Worm (Caenorhabditis elegans) whole organism, early embryonic: ENCODE results near the gene dyf-3.

Source experiments
- B0310.2 ChIP-seq: sonication (generic microtip); optimal IDR thresholded peaks from 2 replicates; lab custom pipeline; 2016; ENCODE audit warnings: mild to moderate bottlenecking, missing genetic modification characterization, missing compliant biosample characterization
- F13C5.2 ChIP-seq: sonication (generic microtip); optimal IDR thresholded peaks from 2 replicates; lab custom pipeline; 2017; ENCODE audit warnings: mild to moderate bottlenecking, missing genetic modification characterization, inconsistent platforms, missing compliant biosample characterization
- aly-1 ChIP-seq: sonication (generic microtip); optimal IDR thresholded peaks from 2 replicates; lab custom pipeline; 2016; ENCODE audit warnings: missing genetic modification characterization, missing compliant biosample characterization
- ama-1 ChIP-seq: fragments of 150-350 bp; optimal IDR thresholded peaks from 2 replicates; lab custom pipeline; 2014
- ceh-13 ChIP-seq: fragments of 200-800 bp; sonication (Bioruptor generic); optimal IDR thresholded peaks from 2 replicates; lab custom pipeline; 2018; ENCODE audit warnings: mild to moderate bottlenecking, missing genetic modification characterization, missing compliant biosample characterization
- ceh-36 ChIP-seq: sonication (generic microtip); optimal IDR thresholded peaks from 2 replicates; lab custom pipeline; 2016; ENCODE audit warnings: missing genetic modification characterization, inconsistent platforms, missing compliant biosample characterization
- ets-7 ChIP-seq: sonication (generic microtip); optimal IDR thresholded peaks from 2 replicates; lab custom pipeline; 2016; ENCODE audit warnings: missing genotype, missing genetic modification characterization, missing compliant biosample characterization
- flt-1 ChIP-seq: fragments of 200-800 bp; sonication (Bioruptor generic); IDR thresholded peaks from 2 replicates; pipeline ENCODE4 v1.3.6; 2022; ENCODE audit warnings: missing genetic modification characterization, missing compliant biosample characterization
- hmbx-1 ChIP-seq: sonication (generic microtip); optimal IDR thresholded peaks from 2 replicates; lab custom pipeline; 2016; ENCODE audit warnings: mild to moderate bottlenecking, missing genetic modification characterization, missing compliant biosample characterization
- hmg-4 ChIP-seq: fragments of 200-800 bp; sonication (Bioruptor generic); optimal IDR thresholded peaks from 2 replicates; lab custom pipeline; 2018; ENCODE audit warnings: mild to moderate bottlenecking, missing genetic modification characterization, missing compliant biosample characterization
- hnd-1 ChIP-seq: sonication (generic microtip); optimal IDR thresholded peaks from 2 replicates; lab custom pipeline; 2016; ENCODE audit warnings: missing genetic modification characterization, missing compliant biosample characterization
- pes-1 ChIP-seq: fragments of 200-800 bp; sonication (Bioruptor generic); IDR thresholded peaks from 2 replicates; pipeline ENCODE4 v1.3.6; 2022; ENCODE audit warnings: missing genetic modification reagents, missing genetic modification characterization, missing compliant biosample characterization
- scrt-1 ChIP-seq: fragments of 200-800 bp; sonication (Bioruptor generic); IDR thresholded peaks from 2 replicates; pipeline ENCODE4 v1.3.6; 2022; ENCODE audit warnings: missing genetic modification characterization, missing compliant biosample characterization
- sea-1 ChIP-seq: fragments of 200-800 bp; sonication (Bioruptor generic); conservative IDR thresholded peaks from 2 replicates; pipeline ENCODE4 v1.3.6; 2022; ENCODE audit warnings: missing genetic modification characterization, missing compliant biosample characterization
- tbx-11 ChIP-seq: fragments of 200-800 bp; sonication (Bioruptor generic); IDR thresholded peaks from 2 replicates; pipeline ENCODE4 v1.3.6; 2022; ENCODE audit warnings: missing genetic modification characterization, missing compliant biosample characterization
- tbx-37 ChIP-seq: fragments of 200-800 bp; sonication (Bioruptor generic); conservative IDR thresholded peaks from 2 replicates; pipeline ENCODE4 v1.3.6; 2022; ENCODE audit warnings: missing genetic modification reagents, missing genetic modification characterization, missing compliant biosample characterization
- tra-4 ChIP-seq: sonication (generic microtip); optimal IDR thresholded peaks from 2 replicates; lab custom pipeline; 2017; ENCODE audit warnings: missing genetic modification characterization, missing compliant biosample characterization

The dyf-3 gene

ce11 chrIV:3399015-3399722 is at the start of gene dyf-3, which contains the start of gene pdhb-1:
Gene dyf-3 (minus strand): TSS chrIV:3399231.
Gene pdhb-1 (plus strand): TSS chrIV:3399672.
- peak; percentile 40 for TF ChIP-seq F13C5.2 (tag; lab: Kevin White, UChicago)
- TF ChIP-seq ceh-13: no peak
- TF ChIP-seq ceh-36: no peak
- TF ChIP-seq sea-1 (GFP tag; lab: Robert Waterston, UW): no peak
- 0 out of 2 replicates have a peak, but pooled peaks have one; percentile 38 for TF ChIP-seq scrt-1 (GFP tag; lab: Robert Waterston, UW)

- TF ChIP-seq flt-1 (GFP tag; lab: Robert Waterston, UW): no peak
- no peak for TF ChIP-seq F13C5.2 (tag; lab: Kevin White, UChicago)
- no peak for TF ChIP-seq hmbx-1
- no peak for TF ChIP-seq hnd-1 (tag; lab: Kevin White, UChicago)
- TF ChIP-seq sea-1 (GFP tag; lab: Robert Waterston, UW): no peak
- no peak for TF ChIP-seq pes-1 (GFP tag; lab: Robert Waterston, UW)
- TF ChIP-seq ceh-36: no peak
- no peak for TF ChIP-seq ets-7
- TF ChIP-seq scrt-1 (GFP tag; lab: Robert Waterston, UW): no peak
- TF ChIP-seq ama-1: no peak
- TF ChIP-seq ceh-13: no peak
Measured at ce11 chrIV:3447350-3447749, 48.3 kb upstream of the dyf-3 start.

- TF ChIP-seq ceh-36: no peak
Measured at ce11 chrIV:3444614-3445013, 45.6 kb upstream of the dyf-3 start, which contains the start of gene F58E2.5. Gene F58E2.5 (plus strand): TSS chrIV:3444914.

ce11 chrIV:3444101-3444500 is 45.1 kb upstream of the dyf-3 start, which contains the start of gene F09D12.2:
Gene F09D12.2 (minus strand): TSS chrIV:3444201.
- no peak for TF ChIP-seq sea-1 (GFP tag; lab: Robert Waterston, UW)

ce11 chrIV:3442513-3442912 is 43.5 kb upstream of the dyf-3 start:
- TF ChIP-seq hnd-1 (tag; lab: Kevin White, UChicago): no peak
- TF ChIP-seq ceh-13: no peak
- TF ChIP-seq tra-4: no peak
- TF ChIP-seq B0310.2 (tag; lab: Kevin White, UChicago): no peak
- no peak for TF ChIP-seq hmbx-1
- no peak for TF ChIP-seq F13C5.2 (tag; lab: Kevin White, UChicago)
- no peak for TF ChIP-seq pes-1 (GFP tag; lab: Robert Waterston, UW)
- TF ChIP-seq ceh-36: no peak
- TF ChIP-seq flt-1 (GFP tag; lab: Robert Waterston, UW): no peak
- no peak for TF ChIP-seq tbx-11 (GFP tag; lab: Robert Waterston, UW)

ce11 chrIV:3440848-3441247 is 41.8 kb upstream of the dyf-3 start, which contains the start of gene grd-10:
Gene grd-10 (plus strand): TSS chrIV:3441055.
- TF ChIP-seq hmg-4: no peak
- TF ChIP-seq hnd-1 (tag; lab: Kevin White, UChicago): no peak
- TF ChIP-seq scrt-1 (GFP tag; lab: Robert Waterston, UW): no peak
- no peak for TF ChIP-seq ets-7
- no peak for TF ChIP-seq aly-1 (tag; lab: Kevin White, UChicago)
- no peak for TF ChIP-seq hmbx-1
- TF ChIP-seq flt-1 (GFP tag; lab: Robert Waterston, UW): no peak
- TF ChIP-seq pes-1 (GFP tag; lab: Robert Waterston, UW): no peak
- TF ChIP-seq ceh-13: no peak
- TF ChIP-seq tbx-11 (GFP tag; lab: Robert Waterston, UW): no peak
- TF ChIP-seq ama-1: no peak
- no peak for TF ChIP-seq sea-1 (GFP tag; lab: Robert Waterston, UW)
- no peak for TF ChIP-seq B0310.2 (tag; lab: Kevin White, UChicago)
- no peak for TF ChIP-seq ceh-36
- no peak for TF ChIP-seq tra-4
- TF ChIP-seq tbx-37 (GFP tag; lab: Robert Waterston, UW): no peak

- TF ChIP-seq flt-1 (GFP tag; lab: Robert Waterston, UW): no peak
- no peak for TF ChIP-seq ceh-36
- TF ChIP-seq aly-1 (tag; lab: Kevin White, UChicago): no peak
- TF ChIP-seq tbx-11 (GFP tag; lab: Robert Waterston, UW): no peak
- TF ChIP-seq pes-1 (GFP tag; lab: Robert Waterston, UW): no peak
- no peak for TF ChIP-seq hmbx-1
- TF ChIP-seq ama-1: no peak
- no peak for TF ChIP-seq sea-1 (GFP tag; lab: Robert Waterston, UW)
- TF ChIP-seq tra-4: no peak
- TF ChIP-seq hmg-4: no peak
- no peak for TF ChIP-seq ets-7
- no peak for TF ChIP-seq ceh-13
- no peak for TF ChIP-seq tbx-37 (GFP tag; lab: Robert Waterston, UW)
- TF ChIP-seq scrt-1 (GFP tag; lab: Robert Waterston, UW): no peak
Measured at ce11 chrIV:3439354-3439753, 40.3 kb upstream of the dyf-3 start, which contains the start of gene grd-3. Gene grd-3 (plus strand): TSS chrIV:3439655.

- no peak for TF ChIP-seq ama-1
- no peak for TF ChIP-seq ceh-36
- TF ChIP-seq F13C5.2 (tag; lab: Kevin White, UChicago): no peak
- no peak for TF ChIP-seq aly-1 (tag; lab: Kevin White, UChicago)
- TF ChIP-seq hmbx-1: no peak
- no peak for TF ChIP-seq hnd-1 (tag; lab: Kevin White, UChicago)
- TF ChIP-seq tra-4: no peak
- no peak for TF ChIP-seq pes-1 (GFP tag; lab: Robert Waterston, UW)
- TF ChIP-seq ets-7: no peak
- no peak for TF ChIP-seq scrt-1 (GFP tag; lab: Robert Waterston, UW)
- no peak for TF ChIP-seq sea-1 (GFP tag; lab: Robert Waterston, UW)
- TF ChIP-seq ceh-13: no peak
- no peak for TF ChIP-seq hmg-4
- TF ChIP-seq flt-1 (GFP tag; lab: Robert Waterston, UW): no peak
Measured at ce11 chrIV:3438022-3438421, 39.0 kb upstream of the dyf-3 start, which contains the start of gene grd-13. Gene grd-13 (plus strand): TSS chrIV:3438312.
